Fruit fly (Drosophila melanogaster) whole organism, adult: ENCODE data around the gene CG11768.

Experiments used
- CG1620 ChIP-seq: fragments of 200-800 bp; sonication (Bioruptor generic); optimal IDR thresholded peaks from 2 replicates; lab custom pipeline; 2016; ENCODE audit warnings: missing biosample characterization, missing genetic modification characterization
- CG7101 ChIP-seq: fragments of 200-800 bp; sonication (Bioruptor generic); optimal IDR thresholded peaks from 2 replicates; lab custom pipeline; 2018; ENCODE audit warnings: missing biosample characterization, mild to moderate bottlenecking, missing genetic modification characterization, moderate library complexity

DNA sequence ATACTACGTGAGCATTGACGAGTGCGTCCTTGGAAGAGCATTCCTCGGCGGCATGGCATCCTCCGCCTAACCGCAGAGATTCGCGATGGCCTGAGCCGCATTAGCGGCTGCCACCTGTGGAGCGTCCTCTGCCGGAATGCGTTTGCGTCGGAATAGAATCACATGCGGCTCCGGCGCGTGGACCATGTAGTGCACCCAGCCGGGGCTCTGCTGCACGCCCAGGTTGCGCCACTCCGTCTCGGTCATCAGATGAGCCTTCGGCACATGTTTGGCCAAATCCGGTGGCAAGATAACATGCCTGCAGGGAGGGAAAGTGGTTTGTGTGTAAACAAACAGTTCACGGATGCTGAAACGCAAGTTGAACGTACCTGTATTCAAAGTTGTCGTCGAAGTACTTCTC lies 52.6 kb downstream of the CG11768 start:
- TF ChIP-seq CG7101 (tag; lab: Kevin White, UChicago) (no peak), CG1620 (GFP tag; lab: Kevin White, UChicago) (no peak)
